Worm (Caenorhabditis elegans) whole organism, L4/young adult: ENCODE results near the gene Y50E8A.2.
"Not testable (repeated sequence)": the region's sequence is repeated elsewhere in the genome, so short reads cannot be mapped to it uniquely, and the experiment has no call there.

ENCODE experiments used
- W03F9.2 ChIP-seq: fragments of 150-350 bp; optimal IDR thresholded peaks from 2 replicates; lab custom pipeline; 2014; ENCODE audit warnings: missing biosample characterization, missing genetic modification characterization
- dao-5 ChIP-seq: sonication (generic microtip); optimal IDR thresholded peaks from 2 replicates; lab custom pipeline; 2016; ENCODE audit warnings: missing genotype, missing genetic modification characterization, moderate library complexity, missing compliant biosample characterization
- him-1 ChIP-seq: sonication (generic microtip); optimal IDR thresholded peaks from 2 replicates; lab custom pipeline; 2016; ENCODE audit warnings: missing genotype, missing genetic modification reagents, missing genetic modification characterization, missing compliant biosample characterization

- not testable (repeated sequence) for TF ChIP-seq him-1, dao-5, W03F9.2 (tag; lab: Kevin White, UChicago)
Observed at ce11 chrV:14750357-14750756, 21.7 kb upstream of the Y50E8A.2 start, which contains the start of gene nspa-10.
